Worm (Caenorhabditis elegans) whole organism, midembryonic: ENCODE measurements around the gene tsct-1.

Experiments used
- T22C8.4 ChIP-seq: fragments of 200-800 bp; sonication (Bioruptor generic); IDR thresholded peaks from 2 replicates; pipeline ENCODE4 v1.3.6; 2022; ENCODE audit warnings: missing genetic modification characterization, missing compliant biosample characterization
- cog-1 ChIP-seq: sonication (generic microtip); optimal IDR thresholded peaks from 2 replicates; lab custom pipeline; 2016; ENCODE audit warnings: missing genetic modification characterization, missing compliant biosample characterization
- flt-1 ChIP-seq: fragments of 200-800 bp; sonication (Bioruptor generic); IDR thresholded peaks from 2 replicates; pipeline ENCODE4 v1.3.6; 2022; ENCODE audit warnings: missing genetic modification characterization, missing compliant biosample characterization
- klf-2 ChIP-seq: fragments of 200-800 bp; sonication (Bioruptor generic); conservative IDR thresholded peaks from 2 replicates; pipeline ENCODE4 v1.3.6; 2022; ENCODE audit warnings: missing genetic modification reagents, missing genetic modification characterization, missing compliant biosample characterization
- med-1 ChIP-seq: sonication (generic microtip); optimal IDR thresholded peaks from 2 replicates; lab custom pipeline; 2017; ENCODE audit warnings: missing genetic modification characterization, mild to moderate bottlenecking, missing compliant biosample characterization, antibody characterized with exemption, missing genetic modification reagents; ENCODE audit not compliant: insufficient read depth
- ref-1 ChIP-seq: fragments of 200-800 bp; sonication (Bioruptor generic); conservative IDR thresholded peaks from 2 replicates; pipeline ENCODE4 v1.3.6; 2022; ENCODE audit warnings: missing genetic modification reagents, missing genetic modification characterization, missing compliant biosample characterization
- tab-1 ChIP-seq: fragments of 200-800 bp; sonication (Bioruptor generic); IDR thresholded peaks from 2 replicates; pipeline ENCODE4 v1.3.6; 2022; ENCODE audit warnings: missing genetic modification characterization, missing compliant biosample characterization
- ztf-23 ChIP-seq: fragments of 200-800 bp; sonication (Bioruptor generic); IDR thresholded peaks from 2 replicates; pipeline ENCODE4 v1.3.6; 2022; ENCODE audit warnings: missing genetic modification reagents, missing genetic modification characterization, missing compliant biosample characterization
- ztf-29 ChIP-seq: fragments of 200-800 bp; sonication (Bioruptor generic); IDR thresholded peaks from 2 replicates; pipeline ENCODE4 v1.3.6; 2022; ENCODE audit warnings: missing genetic modification reagents, missing genetic modification characterization, missing compliant biosample characterization

Gene tsct-1

ce11 chrX:12425427-12425826 lies 8.5 kb upstream of the tsct-1 start, which contains the start of gene T24D3.2:
Gene T24D3.2, plus strand, starts transcription at chrX:12425730.
- no peak for TF ChIP-seq med-1 (GFP tag; lab: Kevin White, UChicago)
- TF ChIP-seq klf-2 (GFP tag; lab: Robert Waterston, UW): no peak
- no peak for TF ChIP-seq ztf-29 (GFP tag; lab: Robert Waterston, UW)
- no peak for TF ChIP-seq flt-1 (GFP tag; lab: Robert Waterston, UW)
- no peak for TF ChIP-seq ref-1 (GFP tag; lab: Robert Waterston, UW)
- no peak for TF ChIP-seq cog-1 (tag; lab: Kevin White, UChicago)
- no peak for TF ChIP-seq ztf-23 (GFP tag; lab: Robert Waterston, UW)
- TF ChIP-seq T22C8.4 (GFP tag; lab: Robert Waterston, UW): no peak

ce11 chrX:12430309-12430708 lies 3.6 kb upstream of the tsct-1 start, which contains the start of gene med-1:
Gene med-1, plus strand, starts transcription at chrX:12430609.
- TF ChIP-seq klf-2 (GFP tag; lab: Robert Waterston, UW): no peak
- no peak for TF ChIP-seq cog-1 (tag; lab: Kevin White, UChicago)
- TF ChIP-seq tab-1 (GFP tag; lab: Robert Waterston, UW): no peak
- TF ChIP-seq med-1 (GFP tag; lab: Kevin White, UChicago): no peak

ce11 chrX:12435246-12435645 lies 1.3 kb downstream of the tsct-1 start:
- TF ChIP-seq T22C8.4 (GFP tag; lab: Robert Waterston, UW): no peak

- TF ChIP-seq T22C8.4 (GFP tag; lab: Robert Waterston, UW) (no peak), ref-1 (GFP tag; lab: Robert Waterston, UW) (no peak), flt-1 (GFP tag; lab: Robert Waterston, UW) (no peak), med-1 (GFP tag; lab: Kevin White, UChicago) (no peak), ztf-23 (GFP tag; lab: Robert Waterston, UW) (no peak), tab-1 (GFP tag; lab: Robert Waterston, UW) (no peak), ztf-29 (GFP tag; lab: Robert Waterston, UW) (no peak), klf-2 (GFP tag; lab: Robert Waterston, UW) (no peak), cog-1 (tag; lab: Kevin White, UChicago) (no peak)
Observed at ce11 chrX:12436486-12436885, 2.6 kb downstream of the tsct-1 start.

ce11 chrX:12438266-12438665 lies 4.4 kb downstream of the tsct-1 start:
- TF ChIP-seq ztf-23 (GFP tag; lab: Robert Waterston, UW) (no peak), flt-1 (GFP tag; lab: Robert Waterston, UW) (no peak), ztf-29 (GFP tag; lab: Robert Waterston, UW) (no peak), med-1 (GFP tag; lab: Kevin White, UChicago) (no peak), ref-1 (GFP tag; lab: Robert Waterston, UW) (no peak), klf-2 (GFP tag; lab: Robert Waterston, UW) (no peak), T22C8.4 (GFP tag; lab: Robert Waterston, UW) (no peak), tab-1 (GFP tag; lab: Robert Waterston, UW) (no peak), cog-1 (tag; lab: Kevin White, UChicago) (no peak)

- TF ChIP-seq ref-1 (GFP tag; lab: Robert Waterston, UW) (no peak), tab-1 (GFP tag; lab: Robert Waterston, UW) (no peak)
Observed at ce11 chrX:12439998-12440722, 6.3 kb downstream of the tsct-1 start.

- TF ChIP-seq ztf-23 (GFP tag; lab: Robert Waterston, UW) (no peak), tab-1 (GFP tag; lab: Robert Waterston, UW) (no peak), ztf-29 (GFP tag; lab: Robert Waterston, UW) (no peak), med-1 (GFP tag; lab: Kevin White, UChicago) (no peak), flt-1 (GFP tag; lab: Robert Waterston, UW) (no peak), cog-1 (tag; lab: Kevin White, UChicago) (no peak), ref-1 (GFP tag; lab: Robert Waterston, UW) (no peak), T22C8.4 (GFP tag; lab: Robert Waterston, UW) (no peak), klf-2 (GFP tag; lab: Robert Waterston, UW) (no peak)
Observed at ce11 chrX:12444423-12444822, 10.5 kb downstream of the tsct-1 start.

ce11 chrX:12446572-12446971 lies 12.7 kb downstream of the tsct-1 start:
- TF ChIP-seq cog-1 (tag; lab: Kevin White, UChicago) (no peak), flt-1 (GFP tag; lab: Robert Waterston, UW) (no peak), klf-2 (GFP tag; lab: Robert Waterston, UW) (no peak), ztf-23 (GFP tag; lab: Robert Waterston, UW) (no peak), ztf-29 (GFP tag; lab: Robert Waterston, UW) (no peak), med-1 (GFP tag; lab: Kevin White, UChicago) (no peak), T22C8.4 (GFP tag; lab: Robert Waterston, UW) (no peak), ref-1 (GFP tag; lab: Robert Waterston, UW) (no peak), tab-1 (GFP tag; lab: Robert Waterston, UW) (no peak)

- TF ChIP-seq ztf-29 (GFP tag; lab: Robert Waterston, UW): no peak
- 0 out of 2 replicates have a peak, but pooled peaks have one; percentile 23 for TF ChIP-seq klf-2 (GFP tag; lab: Robert Waterston, UW)
- TF ChIP-seq med-1 (GFP tag; lab: Kevin White, UChicago): no peak
- no peak for TF ChIP-seq ztf-23 (GFP tag; lab: Robert Waterston, UW)
Observed at ce11 chrX:12449262-12449942, 15.5 kb downstream of the tsct-1 start, which contains the start of gene T18D3.6. Gene T18D3.6, plus strand, starts transcription at chrX:12449892.
